Fruit fly (Drosophila melanogaster) whole organism, prepupa: ENCODE data around the gene KP78a.

ENCODE experiments used
- CG10631 ChIP-seq: fragments of 200-800 bp; sonication (Bioruptor generic); optimal IDR thresholded peaks from 2 replicates; lab custom pipeline; 2016; ENCODE audit warnings: missing biosample characterization, missing genetic modification characterization
- CG10669 ChIP-seq: fragments of 200-800 bp; sonication (Bioruptor generic); optimal IDR thresholded peaks from 3 replicates; lab custom pipeline; 2018; ENCODE audit warnings: missing biosample characterization, mild to moderate bottlenecking, missing genetic modification characterization, moderate library complexity
- CG11294 ChIP-seq: fragments of 200-800 bp; sonication (Bioruptor generic); IDR thresholded peaks from 2 replicates; pipeline ENCODE4 v1.3.6; 2022; ENCODE audit warnings: missing biosample characterization, missing genetic modification characterization
- CG11902 ChIP-seq: fragments of 200-800 bp; sonication (Bioruptor generic); optimal IDR thresholded peaks from 3 replicates; lab custom pipeline; 2016; ENCODE audit warnings: missing biosample characterization, missing genetic modification characterization
- CG3032 ChIP-seq: fragments of 200-800 bp; optimal IDR thresholded peaks from 2 replicates; lab custom pipeline; 2019; ENCODE audit warnings: missing biosample characterization, mild to moderate bottlenecking, missing genetic modification characterization, moderate library complexity
- CG31627 ChIP-seq: fragments of 200-800 bp; sonication (Bioruptor generic); optimal IDR thresholded peaks from 3 replicates; lab custom pipeline; 2016; ENCODE audit warnings: missing biosample characterization, missing genetic modification characterization
- CG32006 ChIP-seq: fragments of 200-800 bp; sonication (Bioruptor generic); optimal IDR thresholded peaks from 3 replicates; lab custom pipeline; 2017; ENCODE audit warnings: missing biosample characterization, mild to moderate bottlenecking, missing genetic modification characterization
- CG6276 ChIP-seq: fragments of 200-800 bp; sonication (Bioruptor generic); optimal IDR thresholded peaks from 2 replicates; lab custom pipeline; 2017; ENCODE audit warnings: missing biosample characterization, mild to moderate bottlenecking, missing genetic modification characterization
- CG6792 ChIP-seq: fragments of 200-800 bp; sonication (Bioruptor generic); optimal IDR thresholded peaks from 3 replicates; lab custom pipeline; 2016; ENCODE audit warnings: missing biosample characterization, missing genetic modification characterization
- CG6854 ChIP-seq: fragments of 200-800 bp; sonication (Bioruptor generic); optimal IDR thresholded peaks from 2 replicates; lab custom pipeline; 2017; ENCODE audit warnings: missing biosample characterization, mild to moderate bottlenecking, missing genetic modification characterization
- CG7368 ChIP-seq: fragments of 200-800 bp; sonication (Bioruptor generic); optimal IDR thresholded peaks from 3 replicates; lab custom pipeline; 2016; ENCODE audit warnings: missing biosample characterization, missing genetic modification characterization
- CG8632 ChIP-seq: fragments of 200-800 bp; sonication (Bioruptor generic); optimal IDR thresholded peaks from 3 replicates; lab custom pipeline; 2016; ENCODE audit warnings: missing biosample characterization, missing genetic modification characterization
- Eip75B ChIP-seq: fragments of 200-800 bp; sonication (Bioruptor generic); optimal IDR thresholded peaks from 3 replicates; lab custom pipeline; 2016; ENCODE audit warnings: missing biosample characterization, missing genetic modification characterization
- Eip78C ChIP-seq: fragments of 200-800 bp; sonication (Bioruptor generic); peaks from one replicate; lab custom pipeline; 2016; ENCODE audit warnings: missing biosample characterization, missing genetic modification characterization
- Eip93F ChIP-seq: fragments of 200-800 bp; sonication (Bioruptor generic); optimal IDR thresholded peaks from 2 replicates; lab custom pipeline; 2016; ENCODE audit warnings: missing biosample characterization, mild to moderate bottlenecking, missing genetic modification characterization
- Ets96B ChIP-seq: fragments of 200-800 bp; optimal IDR thresholded peaks from 2 replicates; lab custom pipeline; 2019; ENCODE audit warnings: missing biosample characterization, mild to moderate bottlenecking, missing genetic modification characterization, moderate library complexity
- Gug ChIP-seq: fragments of 200-800 bp; sonication (Bioruptor generic); IDR thresholded peaks from 2 replicates; pipeline ENCODE4 v1.3.6; 2022; ENCODE audit warnings: missing biosample characterization, missing genetic modification characterization
- Hr38 ChIP-seq: sonication (Bioruptor generic); optimal IDR thresholded peaks from 2 replicates; lab custom pipeline; 2016; ENCODE audit warnings: missing biosample characterization, missing genetic modification characterization
- Hr39 ChIP-seq: fragments of 200-800 bp; sonication (Bioruptor generic); optimal IDR thresholded peaks from 2 replicates; lab custom pipeline; 2016; ENCODE audit warnings: missing biosample characterization, missing genetic modification characterization
- Hr4 ChIP-seq: fragments of 200-800 bp; sonication (Bioruptor generic); optimal IDR thresholded peaks from 3 replicates; lab custom pipeline; 2016; ENCODE audit warnings: missing biosample characterization, missing genetic modification characterization
- Met ChIP-seq: fragments of 200-800 bp; sonication (Bioruptor generic); optimal IDR thresholded peaks from 3 replicates; lab custom pipeline; 2016; ENCODE audit warnings: missing biosample characterization, missing genetic modification characterization
- OdsH ChIP-seq: fragments of 200-800 bp; sonication (Bioruptor generic); optimal IDR thresholded peaks from 3 replicates; lab custom pipeline; 2016; ENCODE audit warnings: missing biosample characterization, missing genetic modification characterization
- Smox ChIP-seq: fragments of 200-800 bp; sonication (Bioruptor generic); optimal IDR thresholded peaks from 3 replicates; lab custom pipeline; 2016; ENCODE audit warnings: missing biosample characterization, missing genetic modification characterization
- Sox15 ChIP-seq: fragments of 200-800 bp; sonication (Bioruptor generic); optimal IDR thresholded peaks from 3 replicates; lab custom pipeline; 2016; ENCODE audit warnings: missing biosample characterization, missing genetic modification characterization
- achi ChIP-seq: fragments of 200-800 bp; sonication (Bioruptor generic); optimal IDR thresholded peaks from 3 replicates; lab custom pipeline; 2016; ENCODE audit warnings: missing biosample characterization, missing genetic modification characterization
- acj6 ChIP-seq: fragments of 200-800 bp; sonication (Bioruptor generic); optimal IDR thresholded peaks from 3 replicates; lab custom pipeline; 2016; ENCODE audit warnings: missing biosample characterization, missing genetic modification characterization
- eg ChIP-seq: fragments of 200-800 bp; sonication (Bioruptor generic); IDR thresholded peaks from 3 replicates; pipeline ENCODE4 v1.3.6; 2022; ENCODE audit warnings: missing biosample characterization, missing genetic modification characterization
- fd59A ChIP-seq: fragments of 200-800 bp; sonication (Bioruptor generic); optimal IDR thresholded peaks from 2 replicates; lab custom pipeline; 2017; ENCODE audit warnings: missing biosample characterization, mild to moderate bottlenecking, missing genetic modification characterization, missing genetic modification reagents
- lz ChIP-seq: fragments of 200-800 bp; sonication (Bioruptor generic); optimal IDR thresholded peaks from 3 replicates; lab custom pipeline; 2016; ENCODE audit warnings: missing biosample characterization, missing genetic modification characterization
- pdm3 ChIP-seq: fragments of 200-800 bp; sonication (Bioruptor generic); optimal IDR thresholded peaks from 3 replicates; lab custom pipeline; 2016; ENCODE audit warnings: missing biosample characterization, missing genetic modification characterization
- ss ChIP-seq, 2 experiments: fragments of 200-800 bp; sonication (Bioruptor generic); optimal IDR thresholded peaks; 2 replicates in 1 of 2; 3 replicates in 1 of 2; lab custom pipeline; 2017 to 2018; ENCODE audit warnings: mild to moderate bottlenecking in 2 of 2, missing biosample characterization in 2 of 2, missing genetic modification characterization in 2 of 2, moderate library complexity in 1 of 2
- svp ChIP-seq: fragments of 200-800 bp; sonication (Bioruptor generic); peaks from one replicate; lab custom pipeline; 2016; ENCODE audit warnings: missing biosample characterization, missing genetic modification characterization
- vri ChIP-seq: fragments of 200-800 bp; sonication (Bioruptor generic); optimal IDR thresholded peaks from 3 replicates; lab custom pipeline; 2016; ENCODE audit warnings: missing biosample characterization, mild to moderate bottlenecking, missing genetic modification characterization

The KP78a gene

dm6 chr3R:11312292-11312691 lies 40.6 kb downstream of the KP78a start:
- TF ChIP-seq Eip78C (peak; percentile 37), Hr39 (GFP tag; lab: Kevin White, UChicago) (no peak), Eip75B (no peak)

- TF ChIP-seq CG10669 (GFP tag; lab: Kevin White, UChicago) (no peak), Eip75B (no peak), pdm3 (GFP tag; lab: Kevin White, UChicago) (no peak), CG11902 (GFP tag; lab: Kevin White, UChicago) (no peak), ss (GFP tag; optimal IDR thresholded peaks at IDR 0.05; lab: Kevin White, UChicago) (no peak), Eip93F (GFP tag; lab: Kevin White, UChicago) (no peak), CG6792 (no peak), CG8632 (no peak), CG11294 (GFP tag; lab: Robert Waterston, UW) (no peak), svp (GFP tag; lab: Kevin White, UChicago) (no peak), acj6 (no peak), CG6854 (GFP tag; lab: Kevin White, UChicago) (no peak), Gug (no peak), Hr38 (GFP tag; lab: Kevin White, UChicago) (no peak), OdsH (GFP tag; lab: Kevin White, UChicago) (no peak), Sox15 (GFP tag; lab: Kevin White, UChicago) (no peak), CG32006 (GFP tag; lab: Kevin White, UChicago) (no peak), Hr39 (GFP tag; lab: Kevin White, UChicago) (no peak)
These were observed 42.3 kb downstream of the KP78a start for dm6 chr3R:11310669-11311068.

- no peak for TF ChIP-seq CG11294 (GFP tag; lab: Robert Waterston, UW)
- TF ChIP-seq Smox (GFP tag; lab: Kevin White, UChicago): no peak
- no peak for TF ChIP-seq Eip93F (GFP tag; lab: Kevin White, UChicago)
- no peak for TF ChIP-seq Met (GFP tag; lab: Kevin White, UChicago)
- TF ChIP-seq lz (GFP tag; lab: Kevin White, UChicago): no peak
- TF ChIP-seq fd59A (GFP tag; lab: Kevin White, UChicago): no peak
- TF ChIP-seq OdsH (GFP tag; lab: Kevin White, UChicago): no peak
- no peak for TF ChIP-seq Ets96B (tag; lab: Kevin White, UChicago)
- TF ChIP-seq Hr39 (GFP tag; lab: Kevin White, UChicago): no peak
- no peak for TF ChIP-seq vri (GFP tag; lab: Kevin White, UChicago)
- no peak for TF ChIP-seq Hr4 (GFP tag; lab: Kevin White, UChicago)
- TF ChIP-seq Eip78C: no peak
- no peak for TF ChIP-seq CG6276 (GFP tag; lab: Kevin White, UChicago)
- TF ChIP-seq CG10631: no peak
- TF ChIP-seq CG11902 (GFP tag; lab: Kevin White, UChicago): no peak
- TF ChIP-seq CG3032: no peak
- no peak for TF ChIP-seq achi (GFP tag; lab: Kevin White, UChicago)
- TF ChIP-seq CG7368 (GFP tag; lab: Kevin White, UChicago): no peak
- TF ChIP-seq CG6792: no peak
- TF ChIP-seq, all 60 proteins: peak for 0
These were observed 47.0 kb downstream of the KP78a start for dm6 chr3R:11305917-11306316.

dm6 chr3R:11302936-11303335 lies 50.0 kb downstream of the KP78a start:
- TF ChIP-seq CG31627: no peak
- 0 out of 3 replicates have a peak, but pooled peaks have one; percentile 9 for TF ChIP-seq eg
